Worm (Caenorhabditis elegans) whole organism, late embryonic: Measurements from ENCODE around the gene str-174.

Experiments
- C08G9.2 ChIP-seq: sonication (generic microtip); optimal IDR thresholded peaks from 2 replicates; lab custom pipeline; 2016; ENCODE audit warnings: mild to moderate bottlenecking, missing genetic modification characterization, moderate library complexity, missing compliant biosample characterization
- C38D4.7 ChIP-seq: fragments of 200-800 bp; sonication (Bioruptor generic); optimal IDR thresholded peaks from 2 replicates; lab custom pipeline; 2018; ENCODE audit warnings: mild to moderate bottlenecking, missing genetic modification characterization, moderate library complexity, missing compliant biosample characterization
- K02D7.2 ChIP-seq: sonication (generic microtip); optimal IDR thresholded peaks from 2 replicates; lab custom pipeline; 2017; ENCODE audit warnings: mild to moderate bottlenecking, missing genetic modification characterization, missing compliant biosample characterization
- K09A11.1 ChIP-seq: sonication (generic microtip); optimal IDR thresholded peaks from 2 replicates; lab custom pipeline; 2017; ENCODE audit warnings: antibody characterized with exemption, mild to moderate bottlenecking, missing genetic modification characterization, missing compliant biosample characterization; ENCODE audit not compliant: insufficient read depth
- T23F11.4 ChIP-seq: fragments of 200-800 bp; sonication (Bioruptor generic); optimal IDR thresholded peaks from 2 replicates; lab custom pipeline; 2018; ENCODE audit warnings: mild to moderate bottlenecking, missing genetic modification characterization, missing compliant biosample characterization
- ceh-14 ChIP-seq: sonication (generic microtip); optimal IDR thresholded peaks from 2 replicates; lab custom pipeline; 2016; ENCODE audit warnings: missing genotype, missing genetic modification characterization, missing compliant biosample characterization
- ceh-19 ChIP-seq: fragments of 200-800 bp; sonication (Bioruptor generic); optimal IDR thresholded peaks from 2 replicates; lab custom pipeline; 2018; ENCODE audit warnings: mild to moderate bottlenecking, missing genetic modification characterization, missing compliant biosample characterization
- ceh-2 ChIP-seq: sonication (generic microtip); optimal IDR thresholded peaks from 2 replicates; lab custom pipeline; 2016; ENCODE audit warnings: missing genotype, missing genetic modification characterization, missing compliant biosample characterization
- ceh-22 ChIP-seq: sonication (generic microtip); optimal IDR thresholded peaks from 2 replicates; lab custom pipeline; 2017; ENCODE audit warnings: missing biosample characterization, missing genetic modification characterization
- ceh-31 ChIP-seq: sonication (generic microtip); optimal IDR thresholded peaks from 2 replicates; lab custom pipeline; 2016; ENCODE audit warnings: missing genetic modification characterization, missing compliant biosample characterization
- ceh-45 ChIP-seq: fragments of 200-800 bp; sonication (Bioruptor generic); IDR thresholded peaks from 2 replicates; pipeline ENCODE4 v1.3.6; 2022; ENCODE audit warnings: missing genetic modification reagents, missing genetic modification characterization, missing compliant biosample characterization
- ceh-48 ChIP-seq: sonication (generic microtip); optimal IDR thresholded peaks from 2 replicates; lab custom pipeline; 2016; ENCODE audit warnings: missing genetic modification characterization, inconsistent platforms, missing compliant biosample characterization
- ceh-6 ChIP-seq: fragments of 200-800 bp; sonication (Bioruptor generic); optimal IDR thresholded peaks from 2 replicates; lab custom pipeline; 2018; ENCODE audit warnings: mild to moderate bottlenecking, missing genetic modification characterization, missing compliant biosample characterization
- che-1 ChIP-seq: sonication (generic microtip); optimal IDR thresholded peaks from 2 replicates; lab custom pipeline; 2016; ENCODE audit warnings: mild to moderate bottlenecking, missing genetic modification characterization, missing compliant biosample characterization
- dmd-4 ChIP-seq: sonication (generic microtip); optimal IDR thresholded peaks from 2 replicates; lab custom pipeline; 2016; ENCODE audit warnings: borderline replicate concordance, missing genetic modification characterization, missing compliant biosample characterization
- ets-4 ChIP-seq: sonication (generic microtip); optimal IDR thresholded peaks from 2 replicates; lab custom pipeline; 2016; ENCODE audit warnings: missing genetic modification characterization, missing compliant biosample characterization
- eyg-1 ChIP-seq: sonication (generic microtip); optimal IDR thresholded peaks from 2 replicates; lab custom pipeline; 2016; ENCODE audit warnings: missing genotype, missing genetic modification characterization, missing compliant biosample characterization
- fkh-6 ChIP-seq: sonication (generic microtip); optimal IDR thresholded peaks from 2 replicates; lab custom pipeline; 2016; ENCODE audit warnings: missing genetic modification characterization, missing compliant biosample characterization
- gmeb-2 ChIP-seq: sonication (generic microtip); optimal IDR thresholded peaks from 2 replicates; lab custom pipeline; 2016; ENCODE audit warnings: missing genetic modification characterization, inconsistent platforms, missing compliant biosample characterization
- hlh-13 ChIP-seq: fragments of 200-800 bp; sonication (Bioruptor generic); optimal IDR thresholded peaks from 2 replicates; lab custom pipeline; 2018; ENCODE audit warnings: mild to moderate bottlenecking, missing genetic modification characterization, missing compliant biosample characterization
- hlh-8 ChIP-seq: sonication (generic microtip); optimal IDR thresholded peaks from 2 replicates; lab custom pipeline; 2016; ENCODE audit warnings: missing genotype, missing genetic modification characterization, missing compliant biosample characterization
- lin-11 ChIP-seq: fragments of 200-800 bp; sonication (Bioruptor generic); optimal IDR thresholded peaks from 2 replicates; lab custom pipeline; 2018; ENCODE audit warnings: mild to moderate bottlenecking, missing genetic modification characterization, missing compliant biosample characterization
- mec-3 ChIP-seq: sonication (generic microtip); optimal IDR thresholded peaks from 2 replicates; lab custom pipeline; 2016; ENCODE audit warnings: borderline replicate concordance, missing genetic modification characterization, missing compliant biosample characterization
- nhr-11 ChIP-seq: fragments of 150-350 bp; optimal IDR thresholded peaks from 2 replicates; lab custom pipeline; 2014; ENCODE audit warnings: missing biosample characterization, missing genetic modification characterization
- npax-4 ChIP-seq: sonication (generic microtip); optimal IDR thresholded peaks from 2 replicates; lab custom pipeline; 2016; ENCODE audit warnings: missing genetic modification characterization, missing compliant biosample characterization
- pat-9 ChIP-seq: fragments of 200-800 bp; sonication (Bioruptor generic); optimal IDR thresholded peaks from 2 replicates; lab custom pipeline; 2018; ENCODE audit warnings: mild to moderate bottlenecking, missing genetic modification characterization, moderate library complexity, missing compliant biosample characterization
- pax-1 ChIP-seq: fragments of 150-350 bp; optimal IDR thresholded peaks from 2 replicates; lab custom pipeline; 2014; ENCODE audit warnings: missing biosample characterization, missing genetic modification characterization
- pha-2 ChIP-seq: sonication (generic microtip); optimal IDR thresholded peaks from 2 replicates; lab custom pipeline; 2017; ENCODE audit warnings: mild to moderate bottlenecking, missing genetic modification characterization, missing compliant biosample characterization
- pha-4 ChIP-seq: fragments of 150-350 bp; optimal IDR thresholded peaks from 2 replicates; lab custom pipeline; 2018; ENCODE audit warnings: missing biosample characterization, missing genetic modification reagents, missing genetic modification characterization
- pqm-1 ChIP-seq: sonication (generic microtip); optimal IDR thresholded peaks from 2 replicates; lab custom pipeline; 2016; ENCODE audit warnings: missing genetic modification characterization, missing compliant biosample characterization
- rnt-1 ChIP-seq: sonication (generic microtip); optimal IDR thresholded peaks from 2 replicates; lab custom pipeline; 2016; ENCODE audit warnings: missing genetic modification characterization, missing compliant biosample characterization
- sdc-2 ChIP-seq: sonication (generic microtip); optimal IDR thresholded peaks from 2 replicates; lab custom pipeline; 2016; ENCODE audit warnings: missing genotype, missing genetic modification characterization, missing compliant biosample characterization
- sox-4 ChIP-seq: sonication (generic microtip); optimal IDR thresholded peaks from 2 replicates; lab custom pipeline; 2017; ENCODE audit warnings: mild to moderate bottlenecking, missing genetic modification characterization, inconsistent platforms, missing compliant biosample characterization
- tbx-2 ChIP-seq: sonication (generic microtip); optimal IDR thresholded peaks from 2 replicates; lab custom pipeline; 2016; ENCODE audit warnings: missing genetic modification characterization, missing compliant biosample characterization
- ttx-3 ChIP-seq: sonication (generic microtip); optimal IDR thresholded peaks from 2 replicates; lab custom pipeline; 2016; ENCODE audit warnings: missing genetic modification reagents, missing genetic modification characterization, missing compliant biosample characterization
- unc-3 ChIP-seq, 2 experiments: fragments of 200-800 bp in 1 of 2; sonication (Bioruptor generic) in 1 of 2; sonication (generic microtip) in 1 of 2; conservative IDR thresholded peaks in 1 of 2; optimal IDR thresholded peaks in 1 of 2; 2 replicates each; pipeline versions ENCODE4 v1.3.6 to Lab custom; 2016 to 2022; ENCODE audit warnings: missing compliant biosample characterization in 2 of 2, missing genetic modification characterization in 2 of 2, missing genetic modification reagents in 1 of 2
- unc-86 ChIP-seq: sonication (generic microtip); optimal IDR thresholded peaks from 2 replicates; lab custom pipeline; 2016; ENCODE audit warnings: missing genetic modification characterization, missing compliant biosample characterization
- zip-5 ChIP-seq: sonication (generic microtip); optimal IDR thresholded peaks from 2 replicates; lab custom pipeline; 2016; ENCODE audit warnings: missing genetic modification characterization, missing compliant biosample characterization
- ztf-16 ChIP-seq: sonication (generic microtip); optimal IDR thresholded peaks from 2 replicates; lab custom pipeline; 2017; ENCODE audit warnings: missing genetic modification characterization, missing compliant biosample characterization

Gene str-174

DNA sequence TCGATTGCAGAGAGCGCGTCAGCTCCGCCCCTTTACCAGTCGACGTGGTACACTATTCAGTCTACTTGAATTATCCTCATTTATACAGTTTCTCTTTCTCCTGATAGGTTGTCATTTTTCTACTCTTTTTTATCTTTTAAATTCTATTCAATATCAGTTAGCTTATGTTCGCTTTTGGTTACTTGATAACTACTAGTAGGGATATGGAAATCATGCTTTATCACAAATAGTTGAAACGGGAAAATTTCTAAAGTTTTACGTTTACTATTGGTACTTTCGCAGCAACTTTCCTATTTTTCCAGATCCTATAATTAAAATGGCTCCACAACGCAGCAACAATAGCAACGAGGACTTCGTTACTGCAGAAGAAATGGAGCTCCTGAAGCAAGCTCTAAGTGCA lies 15.1 kb upstream of the str-174 start, which contains the start of gene sgnh-1:
sgnh-1 (plus strand) TSS at position 301 of the 400 bp plus-strand sequence.
- TF ChIP-seq ceh-2 (no peak), mec-3 (tag; lab: Kevin White, UChicago) (no peak), unc-86 (tag; lab: Kevin White, UChicago) (no peak), fkh-6 (tag; lab: Kevin White, UChicago) (no peak), C38D4.7 (GFP tag; lab: Kevin White, UChicago) (no peak), pax-1 (tag; lab: Kevin White, UChicago) (no peak), T23F11.4 (no peak), ceh-19 (GFP tag; lab: Kevin White, UChicago) (no peak), ceh-22 (tag; lab: Kevin White, UChicago) (no peak), pat-9 (no peak), eyg-1 (no peak), pha-4 (tag; lab: Kevin White, UChicago) (no peak), sdc-2 (tag; lab: Kevin White, UChicago) (no peak), pha-2 (tag; lab: Kevin White, UChicago) (no peak), ets-4 (no peak), C08G9.2 (tag; lab: Kevin White, UChicago) (no peak), pqm-1 (tag; lab: Kevin White, UChicago) (no peak), ceh-14 (tag; lab: Kevin White, UChicago) (no peak), lin-11 (tag; lab: Kevin White, UChicago) (no peak), hlh-8 (no peak)

DNA sequence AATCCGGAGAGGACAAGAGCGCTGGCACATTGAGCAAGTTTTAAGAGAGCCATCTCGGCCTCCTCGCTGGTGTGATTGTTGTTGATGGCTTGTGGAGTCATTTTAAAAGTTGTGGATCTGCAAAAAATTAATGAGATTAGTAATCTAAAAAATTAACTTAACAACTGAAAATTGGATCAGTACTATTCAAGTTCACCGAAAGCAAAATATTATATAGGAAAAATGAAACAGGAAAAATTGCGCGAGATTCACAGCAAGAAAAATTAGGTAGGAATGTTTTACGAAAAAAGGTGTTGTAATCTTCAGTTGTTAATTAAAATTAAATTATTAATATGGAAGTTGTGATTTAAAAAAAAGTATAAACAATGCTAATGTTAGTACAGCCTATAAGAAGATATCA lies 12.8 kb upstream of the str-174 start, which contains the start of gene T08B6.1:
T08B6.1 (minus strand) TSS at position 101 of the 400 bp plus-strand sequence.
- TF ChIP-seq hlh-13 (GFP tag; lab: Kevin White, UChicago) (no peak), ceh-48 (tag; lab: Kevin White, UChicago) (no peak), mec-3 (tag; lab: Kevin White, UChicago) (no peak), ceh-2 (no peak), rnt-1 (tag; lab: Kevin White, UChicago) (no peak)

DNA sequence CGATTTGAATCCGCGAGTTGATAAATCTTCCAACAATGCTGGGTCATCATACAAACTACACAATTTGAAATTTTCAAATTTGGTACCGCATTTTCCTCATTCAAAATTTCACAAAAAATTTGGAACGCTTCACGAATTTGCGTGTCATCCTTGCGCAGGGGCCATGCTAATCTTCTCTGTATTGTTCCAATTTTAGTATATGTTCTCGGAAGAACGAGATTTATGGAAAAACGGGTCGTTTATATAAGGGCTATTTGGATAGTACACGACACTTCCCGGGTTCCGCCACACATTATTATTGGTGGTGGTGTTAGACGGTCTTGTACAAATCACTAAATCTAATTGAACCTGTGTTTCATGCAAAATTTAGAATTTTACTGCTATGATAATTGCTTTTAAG lies 10.9 kb upstream of the str-174 start:
- TF ChIP-seq ztf-16 (tag; lab: Kevin White, UChicago) (no peak), tbx-2 (tag; lab: Kevin White, UChicago) (no peak), mec-3 (tag; lab: Kevin White, UChicago) (no peak), che-1 (tag; lab: Kevin White, UChicago) (no peak), K09A11.1 (tag; lab: Kevin White, UChicago) (no peak), eyg-1 (no peak), ceh-6 (no peak), unc-3 (GFP tag; conservative IDR thresholded peaks at IDR 0.05; lab: Robert Waterston, UW) (no peak), unc-3 (tag; optimal IDR thresholded peaks at IDR 0.05; lab: Kevin White, UChicago) (no peak), nhr-11 (tag; lab: Kevin White, UChicago) (no peak)
- TF ChIP-seq, all 69 proteins: peak for 0

DNA sequence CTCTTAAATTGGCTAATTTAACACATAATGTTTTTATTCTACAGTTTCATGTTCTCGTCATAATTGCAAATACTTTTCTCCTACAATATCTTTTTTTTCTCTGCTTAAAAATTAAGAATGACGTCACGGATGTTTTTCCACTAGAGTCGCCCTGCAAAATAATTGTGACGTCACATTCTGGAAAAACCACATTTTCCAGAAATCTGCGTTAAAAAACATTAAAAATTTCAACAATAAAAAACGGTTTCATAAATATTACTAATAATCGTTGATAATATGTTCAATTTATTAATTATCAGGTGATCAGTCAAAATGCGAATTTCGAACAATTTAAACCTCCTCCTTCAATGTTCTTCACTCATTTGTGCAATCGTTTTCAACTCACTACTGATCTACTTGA lies 9.5 kb upstream of the str-174 start, which contains the start of gene str-166:
str-166 (plus strand) TSS at position 301 of the 400 bp plus-strand sequence.
- no peak for TF ChIP-seq npax-4 (tag; lab: Kevin White, UChicago)
- TF ChIP-seq ceh-45 (GFP tag; lab: Robert Waterston, UW) = no peak
- no peak for TF ChIP-seq ttx-3
- TF ChIP-seq sdc-2 (tag; lab: Kevin White, UChicago) = no peak
- TF ChIP-seq ets-4 = no peak
- no peak for TF ChIP-seq unc-86 (tag; lab: Kevin White, UChicago)
- TF ChIP-seq K02D7.2 (tag; lab: Kevin White, UChicago) = no peak
- TF ChIP-seq gmeb-2 = no peak
- TF ChIP-seq zip-5 (tag; lab: Kevin White, UChicago) = no peak
- no peak for TF ChIP-seq ceh-14 (tag; lab: Kevin White, UChicago)
- no peak for TF ChIP-seq sox-4 (tag; lab: Kevin White, UChicago)
- TF ChIP-seq dmd-4 (tag; lab: Kevin White, UChicago) = no peak
- no peak for TF ChIP-seq nhr-11 (tag; lab: Kevin White, UChicago)
- TF ChIP-seq ceh-31 (tag; lab: Kevin White, UChicago) = no peak
- TF ChIP-seq, all 69 proteins: peak for 0
